Fruit fly (Drosophila melanogaster) Kc167 (cell line): ENCODE data around the gene Sik2.

ENCODE experiments used
- psq ChIP-seq: fragments of >200 bp; optimal IDR thresholded peaks from 2 replicates; lab custom pipeline; 2017; ENCODE audit warnings: missing external identifiers
- ttk ChIP-seq: sonication (Bioruptor generic); optimal IDR thresholded peaks from 2 replicates; lab custom pipeline; 2017; ENCODE audit warnings: missing external identifiers

DNA sequence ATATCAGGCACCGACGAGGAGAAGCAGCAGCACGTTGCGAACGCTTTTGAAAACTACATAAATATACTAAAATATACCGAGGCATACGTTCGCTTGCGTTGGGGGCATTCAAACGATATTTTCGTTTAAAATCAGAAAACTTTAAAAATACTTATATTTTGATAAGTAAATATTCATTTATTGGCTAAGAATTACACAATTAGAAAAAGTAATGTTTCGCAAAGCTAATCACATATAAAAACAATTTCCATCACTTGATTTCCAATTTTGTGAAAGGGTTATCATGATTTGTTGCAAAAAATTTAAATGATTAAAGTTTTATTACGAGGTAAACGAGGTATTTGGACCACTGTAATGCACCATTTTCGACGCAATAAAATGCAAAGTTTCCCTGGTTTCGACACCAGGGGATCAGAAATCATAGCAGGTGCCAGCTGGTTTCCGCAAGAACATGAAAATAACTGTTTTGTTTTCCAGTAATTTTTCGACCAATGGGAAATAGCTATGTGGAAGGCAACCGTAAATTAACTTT, 14.2 kb upstream of the Sik2 start, which contains the start of gene CG4045:
- no peak for TF ChIP-seq psq
- no peak for TF ChIP-seq ttk
